Worm (Caenorhabditis elegans) whole organism, L1 larva: ENCODE measurements around the gene C37C3.18.

Experiments
- ama-1 ChIP-seq: fragments of 150-350 bp; optimal IDR thresholded peaks from 2 replicates; lab custom pipeline; 2014
- blmp-1 ChIP-seq: fragments of 150-350 bp; optimal IDR thresholded peaks from 2 replicates; lab custom pipeline; 2014; ENCODE audit warnings: missing biosample characterization, missing genetic modification characterization
- fkh-10 ChIP-seq: sonication (generic microtip); optimal IDR thresholded peaks from 2 replicates; lab custom pipeline; 2017; ENCODE audit warnings: missing biosample characterization, missing genetic modification reagents, missing genetic modification characterization
- mef-2 ChIP-seq: fragments of 150-350 bp; optimal IDR thresholded peaks from 2 replicates; lab custom pipeline; 2014; ENCODE audit warnings: missing biosample characterization, missing genetic modification characterization
- unc-98 ChIP-seq: fragments of 200-800 bp; sonication (Bioruptor generic); IDR thresholded peaks from 2 replicates; pipeline ENCODE4 v1.3.6; 2022; ENCODE audit warnings: missing genetic modification characterization, missing compliant biosample characterization
- zip-4 ChIP-seq: fragments of 200-800 bp; sonication (Bioruptor generic); optimal IDR thresholded peaks from 2 replicates; lab custom pipeline; 2018; ENCODE audit warnings: mild to moderate bottlenecking, missing genetic modification characterization, moderate library complexity, missing compliant biosample characterization
- ztf-11 ChIP-seq, 2 experiments: sonication (generic microtip); optimal IDR thresholded peaks; 2 replicates each; lab custom pipeline; 2016 to 2017; ENCODE audit warnings: missing genetic modification characterization in 2 of 2, missing biosample characterization in 1 of 2, missing compliant biosample characterization in 1 of 2

ce11 chrV:7819585-7819984, 35.2 kb upstream of the C37C3.18 start:
- no peak for TF ChIP-seq zip-4 (GFP tag; lab: Kevin White, UChicago)
- TF ChIP-seq ztf-11 (tag; optimal IDR thresholded peaks at IDR 0.05; lab: Kevin White, UChicago), result no peak
- TF ChIP-seq blmp-1 (tag; lab: Kevin White, UChicago), result no peak
- TF ChIP-seq unc-98 (GFP tag; lab: Robert Waterston, UW), result no peak
- TF ChIP-seq ama-1 (lab: Kevin White, UChicago), result no peak
- TF ChIP-seq fkh-10 (GFP tag; lab: Kevin White, UChicago), result peak; percentile 68
- no peak for TF ChIP-seq mef-2 (tag; lab: Kevin White, UChicago)
